Fruit fly (Drosophila melanogaster): Measurements from ENCODE around the gene mus304.

The mus304 gene

DNA sequence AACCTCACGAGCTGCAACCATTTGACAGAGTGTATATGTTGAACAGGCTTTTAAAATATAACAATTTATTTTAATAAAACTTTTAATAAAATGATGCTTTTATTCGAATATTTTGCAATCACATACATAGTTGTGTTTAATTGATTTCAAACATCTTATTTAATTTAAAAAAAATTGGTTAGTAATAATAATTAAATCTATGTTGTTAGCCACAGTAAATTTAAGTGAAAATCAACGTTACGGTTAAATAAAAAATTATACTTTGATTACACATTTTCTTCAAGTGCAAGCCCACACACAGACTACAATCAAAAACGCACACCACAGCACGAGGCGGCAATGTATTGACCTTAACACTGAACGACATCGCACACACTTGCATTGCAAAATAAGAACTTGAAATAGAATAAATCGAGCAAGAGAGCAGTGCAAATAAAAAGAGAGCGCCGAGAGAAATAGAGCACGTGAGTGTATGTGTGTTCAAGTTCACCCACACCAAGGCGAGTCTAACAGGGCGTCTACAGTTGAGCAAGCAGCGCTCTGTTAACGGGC lies 46.6 kb upstream of the mus304 start (continued):
- peak; percentile 41 for TF ChIP-seq CG14710 (tag; optimal IDR thresholded peaks at IDR 0.05)
- TF ChIP-seq Hr51 (GFP tag; optimal IDR thresholded peaks at IDR 0.05): peak in 1 of 2 experiments; percentile 32
- TF ChIP-seq gce (GFP tag; IDR thresholded peaks at IDR 0.05): 0 out of 3 replicates have a peak, but pooled peaks have one; percentile 34
- peak; percentile 65 for TF ChIP-seq rib (GFP tag; IDR thresholded peaks at IDR 0.05)
- peak; percentile 55 for TF ChIP-seq grau (tag; optimal IDR thresholded peaks at IDR 0.05)
- peak in 1 of 2 experiments; percentile 20 for TF ChIP-seq eve (GFP tag; optimal IDR thresholded peaks at IDR 0.05)
- peak; percentile 49 to 80 for TF ChIP-seq bsh (GFP tag; optimal IDR thresholded peaks at IDR 0.05)
- TF ChIP-seq cg (GFP tag; optimal IDR thresholded peaks at IDR 0.05): peak; percentile 89
- no peak for TF ChIP-seq CG17612 (GFP tag; IDR thresholded peaks at IDR 0.05)
- TF ChIP-seq dmrt11E (tag; optimal IDR thresholded peaks at IDR 0.05): peak; percentile 68
- peak; percentile 79 for TF ChIP-seq Drgx (GFP tag; IDR thresholded peaks at IDR 0.05)
- TF ChIP-seq CG10366 (GFP tag; IDR thresholded peaks at IDR 0.05): peak; percentile 19; the same call in 1 of the 2 replicates
- peak; percentile 5 for TF ChIP-seq Hr3 (GFP tag; optimal IDR thresholded peaks at IDR 0.05)
- TF ChIP-seq HLHmδ (GFP tag; optimal IDR thresholded peaks at IDR 0.05): no peak
- peak; percentile 48 for TF ChIP-seq D19A (tag; optimal IDR thresholded peaks at IDR 0.05)
- TF ChIP-seq CG13775 (GFP tag; optimal IDR thresholded peaks at IDR 0.05): peak; percentile 21
- peak; percentile 31 for TF ChIP-seq dmrt99B (tag; optimal IDR thresholded peaks at IDR 0.05)
- TF ChIP-seq yki (optimal IDR thresholded peaks at IDR 0.05): peak; percentile 60
- TF ChIP-seq Meics (GFP tag; optimal IDR thresholded peaks at IDR 0.05): peak; percentile 40
- peak; percentile 75 for TF ChIP-seq nom (GFP tag; optimal IDR thresholded peaks at IDR 0.05)
- peak; percentile 32 for TF ChIP-seq Oli (tag; optimal IDR thresholded peaks at IDR 0.05)
- TF ChIP-seq CG11695 (GFP tag; IDR thresholded peaks at IDR 0.05): peak; percentile 47; the same call in 2 of the 3 replicates
- TF ChIP-seq CG9727 (GFP tag; optimal IDR thresholded peaks at IDR 0.05): peak; percentile 40
- peak; percentile 25; the same call in 1 of the 2 replicates for TF ChIP-seq CG13287 (GFP tag; IDR thresholded peaks at IDR 0.05; ENCODE audit: partially characterized antibody)
- peak; percentile 28 for TF ChIP-seq CG17829 (tag; optimal IDR thresholded peaks at IDR 0.05)
- no peak; the same call in 1 of the 2 replicates for TF ChIP-seq vvl (GFP tag; IDR thresholded peaks at IDR 0.05)
- peak; percentile 58 for TF ChIP-seq row (GFP tag; IDR thresholded peaks at IDR 0.05)
- TF ChIP-seq Hmx (GFP tag; optimal IDR thresholded peaks at IDR 0.05): no peak
- peak; percentile 58 for TF ChIP-seq CG18262 (tag; optimal IDR thresholded peaks at IDR 0.05)
- TF ChIP-seq zf30C (GFP tag; optimal IDR thresholded peaks at IDR 0.05): peak; percentile 26
- TF ChIP-seq phol (tag; optimal IDR thresholded peaks at IDR 0.05): peak; percentile 57
- TF ChIP-seq CoRest (tag; optimal IDR thresholded peaks at IDR 0.05): peak; percentile 60
- TF ChIP-seq Poxn (GFP tag; IDR thresholded peaks at IDR 0.05): no peak
- no peak for TF ChIP-seq gt (GFP tag; IDR thresholded peaks at IDR 0.05)
- TF ChIP-seq gcm (GFP tag; optimal IDR thresholded peaks at IDR 0.05): peak; percentile 19
- peak; percentile 46 for TF ChIP-seq slbo (GFP tag; IDR thresholded peaks at IDR 0.05)
- no peak for TF ChIP-seq grn (GFP tag; optimal IDR thresholded peaks at IDR 0.05)
- TF ChIP-seq dpn (GFP tag; optimal IDR thresholded peaks at IDR 0.05): peak in 1 of 2 experiments; percentile 17
- peak; percentile 0 for TF ChIP-seq Asciz (GFP tag; optimal IDR thresholded peaks at IDR 0.05)
- TF ChIP-seq lbe (GFP tag; optimal IDR thresholded peaks at IDR 0.05): peak; percentile 69
- peak; percentile 47 for TF ChIP-seq CG15269 (tag; optimal IDR thresholded peaks at IDR 0.05)
- peak; percentile 60 for TF ChIP-seq CG2712 (tag; optimal IDR thresholded peaks at IDR 0.05)
- peak; percentile 45 for TF ChIP-seq nmo (GFP tag; optimal IDR thresholded peaks at IDR 0.05)
- TF ChIP-seq CG11504 (tag; optimal IDR thresholded peaks at IDR 0.05): peak; percentile 57
